Fruit fly (Drosophila melanogaster) whole organism, wandering third instar larva: ENCODE results near the gene AstA-R1.

Experiments used
- Abd-B ChIP-seq: fragments of >200 bp; optimal IDR thresholded peaks from 2 replicates; lab custom pipeline; 2017; ENCODE audit warnings: missing biosample characterization, missing genetic modification characterization
- CG32264 ChIP-seq: fragments of 200-800 bp; sonication (Bioruptor generic); optimal IDR thresholded peaks from 2 replicates; lab custom pipeline; 2016; ENCODE audit warnings: missing biosample characterization, missing genetic modification characterization
- CG9705 ChIP-seq: fragments of 200-800 bp; sonication (Bioruptor generic); optimal IDR thresholded peaks from 2 replicates; lab custom pipeline; 2018; ENCODE audit warnings: missing biosample characterization, mild to moderate bottlenecking, missing genetic modification characterization
- CrebA ChIP-seq: fragments of 200-800 bp; sonication (Bioruptor generic); optimal IDR thresholded peaks from 2 replicates; lab custom pipeline; 2016; ENCODE audit warnings: missing biosample characterization, mild to moderate bottlenecking, missing genetic modification characterization, borderline replicate concordance
- Dfd ChIP-seq: fragments of >200 bp; optimal IDR thresholded peaks from 2 replicates; lab custom pipeline; 2017; ENCODE audit warnings: missing biosample characterization, missing genetic modification characterization
- Dif ChIP-seq: fragments of 200-275, 200-300 bp; sonication (Bioruptor generic); optimal IDR thresholded peaks from 2 replicates; lab custom pipeline; 2018; ENCODE audit warnings: missing biosample characterization, missing genetic modification characterization; ENCODE audit not compliant: partially characterized antibody
- GATAd ChIP-seq: sonication (Bioruptor generic); optimal IDR thresholded peaks from 2 replicates; lab custom pipeline; 2016; ENCODE audit warnings: missing biosample characterization, missing genetic modification characterization
- HLH106 ChIP-seq: fragments of 200-800 bp; optimal IDR thresholded peaks from 3 replicates; lab custom pipeline; 2019; ENCODE audit warnings: missing biosample characterization, mild to moderate bottlenecking, missing genetic modification characterization, moderate library complexity
- Hnf4 ChIP-seq: fragments of 200-800 bp; sonication (Bioruptor generic); optimal IDR thresholded peaks from 2 replicates; lab custom pipeline; 2016; ENCODE audit warnings: missing biosample characterization, mild to moderate bottlenecking, missing genetic modification characterization
- Hr78 ChIP-seq: fragments of >200 bp; optimal IDR thresholded peaks from 2 replicates; lab custom pipeline; 2017; ENCODE audit warnings: missing biosample characterization, missing genetic modification characterization
- Hr83 ChIP-seq: fragments of 200-300 bp; sonication (Bioruptor generic); optimal IDR thresholded peaks from 2 replicates; lab custom pipeline; 2016; ENCODE audit warnings: missing biosample characterization, mild to moderate bottlenecking, missing genetic modification characterization, moderate library complexity; ENCODE audit not compliant: poor library complexity, severe bottlenecking
- Jra ChIP-seq: sonication (Bioruptor generic); optimal IDR thresholded peaks from 2 replicates; lab custom pipeline; 2016; ENCODE audit warnings: missing biosample characterization, missing genetic modification characterization
- Mio ChIP-seq: sonication (Bioruptor generic); optimal IDR thresholded peaks from 2 replicates; lab custom pipeline; 2016; ENCODE audit warnings: missing biosample characterization, missing genetic modification characterization
- Myc ChIP-seq: fragments of >200 bp; optimal IDR thresholded peaks from 2 replicates; lab custom pipeline; 2017
- N ChIP-seq: fragments of >200 bp; optimal IDR thresholded peaks from 2 replicates; lab custom pipeline; 2018; ENCODE audit warnings: missing biosample characterization, missing external identifiers, missing genetic modification characterization
- OdsH ChIP-seq: fragments of 200-800 bp; sonication (Bioruptor generic); optimal IDR thresholded peaks from 2 replicates; lab custom pipeline; 2016; ENCODE audit warnings: missing biosample characterization, mild to moderate bottlenecking, missing genetic modification characterization
- Rel ChIP-seq, 2 experiments: fragments of 200-800 bp; sonication (Bioruptor generic) in 1 of 2; optimal IDR thresholded peaks; 2 replicates in 1 of 2; 3 replicates in 1 of 2; lab custom pipeline; 2016 to 2019; ENCODE audit warnings: mild to moderate bottlenecking in 2 of 2, missing biosample characterization in 2 of 2, missing genetic modification characterization in 2 of 2, moderate library complexity in 1 of 2
- Sp1 ChIP-seq: fragments of 200-800 bp; sonication (Bioruptor generic); optimal IDR thresholded peaks from 3 replicates; lab custom pipeline; 2019; ENCODE audit warnings: missing biosample characterization, mild to moderate bottlenecking, missing genetic modification characterization, moderate library complexity
- Vsx2 ChIP-seq: fragments of 200-300, 225-300 bp; sonication (Bioruptor generic); optimal IDR thresholded peaks from 2 replicates; lab custom pipeline; 2018; ENCODE audit warnings: missing biosample characterization, missing genetic modification characterization; ENCODE audit not compliant: partially characterized antibody
- br ChIP-seq: fragments of 200-800 bp; sonication (Bioruptor generic); optimal IDR thresholded peaks from 2 replicates; lab custom pipeline; 2016; ENCODE audit warnings: missing biosample characterization, missing genetic modification characterization
- brk ChIP-seq: fragments of 200-800 bp; sonication (Bioruptor generic); optimal IDR thresholded peaks from 2 replicates; lab custom pipeline; 2016; ENCODE audit warnings: missing biosample characterization, mild to moderate bottlenecking, missing genetic modification characterization
- dl ChIP-seq, 2 experiments: fragments of 175-275, 200-275 bp in 1 of 2; fragments of 200-275 bp in 1 of 2; sonication (Bioruptor generic); optimal IDR thresholded peaks; lab custom pipeline; 2018; ENCODE audit warnings: mild to moderate bottlenecking in 2 of 2, missing biosample characterization in 2 of 2, missing genetic modification characterization in 2 of 2, moderate library complexity in 2 of 2; ENCODE audit not compliant: partially characterized antibody in 2 of 2, insufficient read depth in 1 of 2
- dmrt93B ChIP-seq: fragments of 200-800 bp; sonication (Bioruptor generic); optimal IDR thresholded peaks from 2 replicates; lab custom pipeline; 2018; ENCODE audit warnings: missing biosample characterization, mild to moderate bottlenecking, missing genetic modification characterization
- dsf ChIP-seq: sonication (Bioruptor generic); optimal IDR thresholded peaks from 2 replicates; lab custom pipeline; 2016; ENCODE audit warnings: missing biosample characterization, missing genetic modification characterization, borderline replicate concordance
- ey ChIP-seq: fragments of 200-800 bp; sonication (Bioruptor generic); optimal IDR thresholded peaks from 2 replicates; lab custom pipeline; 2016; ENCODE audit warnings: missing biosample characterization, missing genetic modification characterization
- foxo ChIP-seq, 2 experiments: fragments of 200-800 bp; sonication (Bioruptor generic); optimal IDR thresholded peaks; 2 replicates in 1 of 2; 3 replicates in 1 of 2; lab custom pipeline; 2016 to 2017; ENCODE audit warnings: missing biosample characterization in 2 of 2, missing genetic modification characterization in 2 of 2
- fru ChIP-seq: fragments of 200-800 bp; sonication (Bioruptor generic); optimal IDR thresholded peaks from 3 replicates; lab custom pipeline; 2016; ENCODE audit warnings: missing biosample characterization, mild to moderate bottlenecking, missing genetic modification characterization
- h ChIP-seq: fragments of 200-800 bp; sonication (Bioruptor generic); optimal IDR thresholded peaks from 3 replicates; lab custom pipeline; 2016; ENCODE audit warnings: missing biosample characterization, mild to moderate bottlenecking, missing genetic modification characterization
- jim ChIP-seq: fragments of 175-275, 200-325 bp; sonication (Bioruptor generic); optimal IDR thresholded peaks from 2 replicates; lab custom pipeline; 2016; ENCODE audit warnings: missing biosample characterization, mild to moderate bottlenecking, missing genetic modification characterization
- lola ChIP-seq: fragments of >200 bp; optimal IDR thresholded peaks from 2 replicates; lab custom pipeline; 2017; ENCODE audit warnings: missing biosample characterization, missing genetic modification characterization
- pan ChIP-seq: fragments of >200 bp; optimal IDR thresholded peaks from 2 replicates; lab custom pipeline; 2017
- psq ChIP-seq: fragments of 200-800 bp; sonication (Bioruptor generic); optimal IDR thresholded peaks from 3 replicates; lab custom pipeline; 2017; ENCODE audit warnings: missing biosample characterization, mild to moderate bottlenecking, missing genetic modification characterization, moderate library complexity
- rgr ChIP-seq: fragments of 200-800 bp; sonication (Bioruptor generic); optimal IDR thresholded peaks from 3 replicates; lab custom pipeline; 2016; ENCODE audit warnings: missing biosample characterization, mild to moderate bottlenecking, missing genetic modification characterization
- sage ChIP-seq: fragments of 200-800 bp; sonication (Bioruptor generic); optimal IDR thresholded peaks from 2 replicates; lab custom pipeline; 2016; ENCODE audit warnings: missing biosample characterization, mild to moderate bottlenecking, missing genetic modification characterization
- sv ChIP-seq: fragments of 200-800 bp; sonication (Bioruptor generic); optimal IDR thresholded peaks from 3 replicates; lab custom pipeline; 2016; ENCODE audit warnings: missing biosample characterization, missing genetic modification characterization
- tai ChIP-seq: sonication (Bioruptor generic); optimal IDR thresholded peaks from 2 replicates; lab custom pipeline; 2016; ENCODE audit warnings: missing biosample characterization, missing genetic modification characterization
- usp ChIP-seq: fragments of >200 bp; optimal IDR thresholded peaks from 2 replicates; lab custom pipeline; 2017; ENCODE audit warnings: missing biosample characterization, missing genetic modification characterization
- woc ChIP-seq: sonication (Bioruptor generic); optimal IDR thresholded peaks from 2 replicates; lab custom pipeline; 2016; ENCODE audit warnings: missing biosample characterization, mild to moderate bottlenecking, missing genetic modification characterization

Gene AstA-R1

dm6 chrX:3680703-3681270 is 106.5 kb downstream of the AstA-R1 start:
- TF ChIP-seq N (GFP tag; lab: Kevin White, UChicago), result no peak
- no peak for TF ChIP-seq GATAd (GFP tag; lab: Kevin White, UChicago)
- TF ChIP-seq lola, result no peak
- TF ChIP-seq Vsx2, result peak; percentile 83
- no peak for TF ChIP-seq Dif (GFP tag; lab: Kevin White, UChicago)
- peak; percentile 13 for TF ChIP-seq psq
- TF ChIP-seq dsf, result no peak
- no peak for TF ChIP-seq usp
- no peak for TF ChIP-seq jim (GFP tag; lab: Kevin White, UChicago)
- no peak for TF ChIP-seq dl (GFP tag; optimal IDR thresholded peaks at IDR 0.05; lab: Kevin White, UChicago; ENCODE audit: insufficient read depth in 1 of 2, partially characterized antibody in 2 of 2)
- no peak for TF ChIP-seq CG9705 (GFP tag; lab: Kevin White, UChicago)
- TF ChIP-seq CG32264 (GFP tag; lab: Kevin White, UChicago), result no peak
- no peak for TF ChIP-seq Myc (lab: Kevin White, UChicago)
- TF ChIP-seq Hr83 (GFP tag; lab: Kevin White, UChicago), result no peak
- peak; percentile 28 for TF ChIP-seq dmrt93B (GFP tag; lab: Kevin White, UChicago)
- TF ChIP-seq pan, result no peak
- TF ChIP-seq sage (GFP tag; lab: Kevin White, UChicago), result peak; percentile 11
- TF ChIP-seq Hnf4, result peak; percentile 9
- TF ChIP-seq OdsH (GFP tag; lab: Kevin White, UChicago), result peak; percentile 52
- peak; percentile 52 for TF ChIP-seq CrebA (GFP tag; lab: Kevin White, UChicago)
- TF ChIP-seq woc (GFP tag; lab: Kevin White, UChicago), result peak; percentile 60
- peak in 1 of 2 experiments; percentile 60 for TF ChIP-seq foxo (GFP tag; optimal IDR thresholded peaks at IDR 0.05; lab: Kevin White, UChicago)
- peak; percentile 61 for TF ChIP-seq ey (GFP tag; lab: Kevin White, UChicago)
- no peak for TF ChIP-seq Abd-B
- peak; percentile 67 for TF ChIP-seq Sp1 (GFP tag; lab: Kevin White, UChicago)
- TF ChIP-seq tai (GFP tag; lab: Kevin White, UChicago), result no peak
- peak; percentile 73 for TF ChIP-seq fru (GFP tag; lab: Kevin White, UChicago)
- TF ChIP-seq h (GFP tag; lab: Kevin White, UChicago), result peak; percentile 64
- peak; percentile 67 for TF ChIP-seq br (GFP tag; lab: Kevin White, UChicago)
- TF ChIP-seq Mio, result no peak
- TF ChIP-seq Rel (GFP tag; optimal IDR thresholded peaks at IDR 0.05; lab: Kevin White, UChicago), result no peak
- no peak for TF ChIP-seq Rel (tag; optimal IDR thresholded peaks at IDR 0.05; lab: Kevin White, UChicago)
- TF ChIP-seq Jra, result no peak
- TF ChIP-seq Hr78 (GFP tag; lab: Kevin White, UChicago), result no peak
- no peak for TF ChIP-seq Dfd (GFP tag; lab: Kevin White, UChicago)
- no peak for TF ChIP-seq brk
- TF ChIP-seq sv (GFP tag; lab: Kevin White, UChicago), result no peak
- peak; percentile 69 for TF ChIP-seq rgr (GFP tag; lab: Kevin White, UChicago)
- TF ChIP-seq HLH106, result peak; percentile 42
- TF ChIP-seq, all 38 proteins: peak for 16

- TF ChIP-seq OdsH (GFP tag; lab: Kevin White, UChicago) (peak; percentile 67), Hnf4 (peak; percentile 64), dl (GFP tag; optimal IDR thresholded peaks at IDR 0.05; lab: Kevin White, UChicago; ENCODE audit: insufficient read depth in 1 of 2, partially characterized antibody in 2 of 2) (peak in 1 of 2 experiments; percentile 15), dmrt93B (GFP tag; lab: Kevin White, UChicago) (peak; percentile 54), GATAd (GFP tag; lab: Kevin White, UChicago) (no peak), brk (peak; percentile 57), ey (GFP tag; lab: Kevin White, UChicago) (peak; percentile 74), HLH106 (peak; percentile 78), br (GFP tag; lab: Kevin White, UChicago) (peak; percentile 78), rgr (GFP tag; lab: Kevin White, UChicago) (peak; percentile 78), Rel (GFP tag; optimal IDR thresholded peaks at IDR 0.05; lab: Kevin White, UChicago) (no peak), Rel (tag; optimal IDR thresholded peaks at IDR 0.05; lab: Kevin White, UChicago) (peak; percentile 11), woc (GFP tag; lab: Kevin White, UChicago) (peak; percentile 76), h (GFP tag; lab: Kevin White, UChicago) (peak; percentile 76), sage (GFP tag; lab: Kevin White, UChicago) (peak; percentile 13), Sp1 (GFP tag; lab: Kevin White, UChicago) (peak; percentile 81), tai (GFP tag; lab: Kevin White, UChicago) (peak; percentile 4), fru (GFP tag; lab: Kevin White, UChicago) (peak; percentile 88), foxo (GFP tag; optimal IDR thresholded peaks at IDR 0.05; lab: Kevin White, UChicago) (peak in 1 of 2 experiments; percentile 82), Hr83 (GFP tag; lab: Kevin White, UChicago) (no peak), psq (peak; percentile 88), usp (no peak), CG32264 (GFP tag; lab: Kevin White, UChicago) (peak; percentile 39), Vsx2 (no peak), Dif (GFP tag; lab: Kevin White, UChicago) (no peak), Hr78 (GFP tag; lab: Kevin White, UChicago) (no peak), CrebA (GFP tag; lab: Kevin White, UChicago) (no peak), Dfd (GFP tag; lab: Kevin White, UChicago) (no peak), CG9705 (GFP tag; lab: Kevin White, UChicago) (peak; percentile 44), pan (no peak)
These were observed 107.6 kb downstream of the AstA-R1 start for dm6 chrX:3681729-3682482.
